Worm (Caenorhabditis elegans) whole organism, young adult: ENCODE results near the gene K08F11.1.

ENCODE experiments used
- B0019.2 ChIP-seq: fragments of 200-800 bp; sonication (Bioruptor generic); conservative IDR thresholded peaks from 2 replicates; pipeline ENCODE4 v1.3.6; 2022; ENCODE audit warnings: missing genetic modification reagents, missing genetic modification characterization, missing compliant biosample characterization
- B0261.1 ChIP-seq: sonication (generic microtip); optimal IDR thresholded peaks from 2 replicates; lab custom pipeline; 2016; ENCODE audit warnings: mild to moderate bottlenecking, missing genetic modification characterization, moderate library complexity, missing compliant biosample characterization
- C17E4.6 ChIP-seq: fragments of 200-800 bp; sonication (Bioruptor generic); IDR thresholded peaks from 2 replicates; pipeline ENCODE4 v1.3.6; 2022; ENCODE audit warnings: missing genetic modification reagents, missing genetic modification characterization, missing compliant biosample characterization
- D2030.7 ChIP-seq: fragments of 200-800 bp; sonication (Bioruptor generic); IDR thresholded peaks from 2 replicates; pipeline ENCODE4 v1.3.6; 2022; ENCODE audit warnings: missing genetic modification reagents, missing genetic modification characterization, missing compliant biosample characterization
- F23B12.7 ChIP-seq: sonication (generic microtip); optimal IDR thresholded peaks from 2 replicates; lab custom pipeline; 2017; ENCODE audit warnings: missing genetic modification characterization, mild to moderate bottlenecking, missing compliant biosample characterization, antibody characterized with exemption, moderate library complexity; ENCODE audit not compliant: insufficient read depth
- F52B5.7 ChIP-seq: sonication (generic microtip); optimal IDR thresholded peaks from 2 replicates; lab custom pipeline; 2016; ENCODE audit warnings: mild to moderate bottlenecking, missing genetic modification characterization, missing compliant biosample characterization
- Y53F4B.3 ChIP-seq: fragments of 200-800 bp; sonication (Bioruptor generic); IDR thresholded peaks from 2 replicates; pipeline ENCODE4 v1.3.6; 2022; ENCODE audit warnings: missing genetic modification reagents, missing genetic modification characterization, missing compliant biosample characterization
- Y53G8AR.9 ChIP-seq: fragments of 200-800 bp; sonication (Bioruptor generic); conservative IDR thresholded peaks from 2 replicates; pipeline ENCODE4 v1.3.6; 2022; ENCODE audit warnings: missing genetic modification reagents, missing genetic modification characterization, missing compliant biosample characterization
- ama-1 ChIP-seq, 3 experiments: fragments of 150-350 bp in 1 of 3; sonication (generic microtip) in 2 of 3; optimal IDR thresholded peaks; 2 replicates each; lab custom pipeline; 2014 to 2018; ENCODE audit warnings: missing biosample characterization in 2 of 3, missing genetic modification characterization in 2 of 3, missing genetic modification reagents in 2 of 3
- aptf-2 ChIP-seq: fragments of 200-800 bp; sonication (Bioruptor generic); conservative IDR thresholded peaks from 2 replicates; pipeline ENCODE4 v1.3.6; 2022; ENCODE audit warnings: missing genetic modification reagents, missing genetic modification characterization, missing compliant biosample characterization
- atf-7 ChIP-seq: sonication (generic microtip); optimal IDR thresholded peaks from 2 replicates; lab custom pipeline; 2017; ENCODE audit warnings: mild to moderate bottlenecking, missing genetic modification characterization, missing compliant biosample characterization
- athp-1 ChIP-seq: sonication (generic microtip); optimal IDR thresholded peaks from 2 replicates; lab custom pipeline; 2017; ENCODE audit warnings: mild to moderate bottlenecking, missing genetic modification characterization, missing compliant biosample characterization
- bed-1 ChIP-seq: fragments of 200-800 bp; sonication (Bioruptor generic); IDR thresholded peaks from 2 replicates; pipeline ENCODE4 v1.3.6; 2022; ENCODE audit warnings: missing genetic modification reagents, missing genetic modification characterization, missing compliant biosample characterization
- bed-2 ChIP-seq: fragments of 200-800 bp; sonication (Bioruptor generic); IDR thresholded peaks from 2 replicates; pipeline ENCODE4 v1.3.6; 2022; ENCODE audit warnings: missing genetic modification reagents, missing genetic modification characterization, missing compliant biosample characterization
- cebp-2 ChIP-seq: fragments of 200-800 bp; sonication (Bioruptor generic); IDR thresholded peaks from 2 replicates; pipeline ENCODE4 v1.3.6; 2022; ENCODE audit warnings: missing genetic modification characterization, missing compliant biosample characterization
- ceh-58 ChIP-seq: fragments of 200-800 bp; sonication (Bioruptor generic); IDR thresholded peaks from 2 replicates; pipeline ENCODE4 v1.3.6; 2022; ENCODE audit warnings: missing genetic modification characterization, missing compliant biosample characterization
- ceh-91 ChIP-seq: fragments of 200-800 bp; sonication (Bioruptor generic); IDR thresholded peaks from 2 replicates; pipeline ENCODE4 v1.3.6; 2022; ENCODE audit warnings: missing genetic modification reagents, missing genetic modification characterization, missing compliant biosample characterization
- chd-7 ChIP-seq: sonication (generic microtip); optimal IDR thresholded peaks from 2 replicates; lab custom pipeline; 2016; ENCODE audit warnings: mild to moderate bottlenecking, missing genetic modification characterization, moderate library complexity, missing compliant biosample characterization
- dox-1 ChIP-seq: fragments of 200-800 bp; sonication (Bioruptor generic); IDR thresholded peaks from 2 replicates; pipeline ENCODE4 v1.3.6; 2022; ENCODE audit warnings: missing genetic modification reagents, missing genetic modification characterization, missing compliant biosample characterization
- egl-18 ChIP-seq: fragments of 200-800 bp; sonication (Bioruptor generic); IDR thresholded peaks from 2 replicates; pipeline ENCODE4 v1.3.6; 2022; ENCODE audit warnings: missing genetic modification reagents, missing genetic modification characterization, missing compliant biosample characterization
- egl-44 ChIP-seq: fragments of 200-800 bp; sonication (Bioruptor generic); IDR thresholded peaks from 2 replicates; pipeline ENCODE4 v1.3.6; 2022; ENCODE audit warnings: missing genetic modification reagents, missing genetic modification characterization, missing compliant biosample characterization
- egrh-3 ChIP-seq: fragments of 200-800 bp; sonication (Bioruptor generic); IDR thresholded peaks from 2 replicates; pipeline ENCODE4 v1.3.6; 2022; ENCODE audit warnings: missing genetic modification reagents, missing genetic modification characterization, missing compliant biosample characterization
- ekl-4 ChIP-seq: fragments of 200-800 bp; sonication (Bioruptor generic); IDR thresholded peaks from 2 replicates; pipeline ENCODE4 v1.3.6; 2022; ENCODE audit warnings: missing genetic modification reagents, missing genetic modification characterization, missing compliant biosample characterization
- him-1 ChIP-seq: sonication (generic microtip); optimal IDR thresholded peaks from 2 replicates; lab custom pipeline; 2016; ENCODE audit warnings: missing genotype, missing genetic modification reagents, missing genetic modification characterization, missing compliant biosample characterization
- let-526 ChIP-seq: fragments of 200-800 bp; sonication (Bioruptor generic); IDR thresholded peaks from 2 replicates; pipeline ENCODE4 v1.3.6; 2022; ENCODE audit warnings: missing genetic modification reagents, missing genetic modification characterization, missing compliant biosample characterization
- lin-26 ChIP-seq: fragments of 200-800 bp; sonication (Bioruptor generic); IDR thresholded peaks from 2 replicates; pipeline ENCODE4 v1.3.6; 2022; ENCODE audit warnings: missing genetic modification reagents, missing genetic modification characterization, missing compliant biosample characterization
- madf-6 ChIP-seq: fragments of 200-800 bp; sonication (Bioruptor generic); IDR thresholded peaks from 2 replicates; pipeline ENCODE4 v1.3.6; 2022; ENCODE audit warnings: missing genetic modification reagents, missing genetic modification characterization, missing compliant biosample characterization
- mcd-1 ChIP-seq: fragments of 200-800 bp; sonication (Bioruptor generic); IDR thresholded peaks from 2 replicates; pipeline ENCODE4 v1.3.6; 2022; ENCODE audit warnings: missing genetic modification reagents, missing genetic modification characterization, missing compliant biosample characterization
- mes-4 ChIP-seq: sonication (generic microtip); optimal IDR thresholded peaks from 2 replicates; lab custom pipeline; 2016; ENCODE audit warnings: missing genotype, missing genetic modification characterization, missing compliant biosample characterization
- mxl-1 ChIP-seq: sonication (generic microtip); optimal IDR thresholded peaks from 2 replicates; lab custom pipeline; 2016; ENCODE audit warnings: missing genetic modification characterization, missing compliant biosample characterization
- nfya-2 ChIP-seq: fragments of 200-800 bp; sonication (Bioruptor generic); IDR thresholded peaks from 2 replicates; pipeline ENCODE4 v1.3.6; 2022; ENCODE audit warnings: missing genetic modification reagents, missing genetic modification characterization, missing compliant biosample characterization
- nfyb-1 ChIP-seq: fragments of 200-800 bp; sonication (Bioruptor generic); IDR thresholded peaks from 2 replicates; pipeline ENCODE4 v1.3.6; 2022; ENCODE audit warnings: missing genetic modification reagents, missing genetic modification characterization, missing compliant biosample characterization
- nhr-27 ChIP-seq: fragments of 200-800 bp; sonication (Bioruptor generic); optimal IDR thresholded peaks from 2 replicates; lab custom pipeline; 2018; ENCODE audit warnings: mild to moderate bottlenecking, missing genetic modification characterization, moderate library complexity, missing compliant biosample characterization
- rec-8 ChIP-seq, 2 experiments: sonication (generic microtip); optimal IDR thresholded peaks; 2 replicates each; lab custom pipeline; 2016; ENCODE audit warnings: mild to moderate bottlenecking in 2 of 2, missing genetic modification characterization in 2 of 2, missing genetic modification reagents in 2 of 2, missing genotype in 2 of 2, missing biosample characterization in 1 of 2, missing compliant biosample characterization in 1 of 2, moderate library complexity in 1 of 2
- snpc-3.4 ChIP-seq: sonication (generic microtip); optimal IDR thresholded peaks from 2 replicates; lab custom pipeline; 2017; ENCODE audit warnings: missing genetic modification characterization, mild to moderate bottlenecking, missing compliant biosample characterization, antibody characterized with exemption, moderate library complexity, missing genotype, missing genetic modification reagents
- tbx-9 ChIP-seq: sonication (generic microtip); optimal IDR thresholded peaks from 2 replicates; lab custom pipeline; 2016; ENCODE audit warnings: borderline replicate concordance, missing genetic modification characterization, inconsistent platforms, missing compliant biosample characterization
- unc-62 ChIP-seq: fragments of 150-350 bp; optimal IDR thresholded peaks from 2 replicates; lab custom pipeline; 2014; ENCODE audit warnings: missing biosample characterization, missing genetic modification reagents, missing genetic modification characterization
- xnd-1 ChIP-seq: sonication (generic microtip); optimal IDR thresholded peaks from 2 replicates; lab custom pipeline; 2016; ENCODE audit warnings: missing genotype, missing genetic modification reagents, missing genetic modification characterization, missing compliant biosample characterization
- zfh-2 ChIP-seq: fragments of 200-800 bp; sonication (Bioruptor generic); conservative IDR thresholded peaks from 2 replicates; pipeline ENCODE4 v1.3.6; 2022; ENCODE audit warnings: missing genetic modification reagents, missing genetic modification characterization, missing compliant biosample characterization
- ztf-26 ChIP-seq: sonication (generic microtip); optimal IDR thresholded peaks from 2 replicates; lab custom pipeline; 2017; ENCODE audit warnings: missing genetic modification characterization, missing compliant biosample characterization

The K08F11.1 gene

DNA sequence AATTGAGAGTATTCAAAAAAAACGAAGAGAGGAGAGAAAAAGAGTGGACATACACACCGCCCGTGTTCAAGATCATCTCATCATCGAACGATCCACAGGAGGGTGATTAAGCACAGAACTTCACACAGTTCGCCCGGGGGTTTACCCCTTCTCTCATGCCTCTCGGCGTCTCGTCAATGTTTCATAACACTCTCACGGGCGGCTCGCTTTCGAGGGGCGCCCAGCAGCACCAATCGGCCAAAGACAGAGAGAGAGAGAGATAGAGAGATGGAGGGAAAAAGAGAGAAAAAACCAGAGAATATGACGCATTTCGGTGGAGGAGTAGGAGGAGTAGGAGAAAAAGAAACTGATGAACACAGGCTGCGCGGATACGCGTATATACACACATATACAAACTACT lies 19.5 kb upstream of the K08F11.1 start (continued):
- TF ChIP-seq Y53G8AR.9 (GFP tag; lab: Robert Waterston, UW): no peak

DNA sequence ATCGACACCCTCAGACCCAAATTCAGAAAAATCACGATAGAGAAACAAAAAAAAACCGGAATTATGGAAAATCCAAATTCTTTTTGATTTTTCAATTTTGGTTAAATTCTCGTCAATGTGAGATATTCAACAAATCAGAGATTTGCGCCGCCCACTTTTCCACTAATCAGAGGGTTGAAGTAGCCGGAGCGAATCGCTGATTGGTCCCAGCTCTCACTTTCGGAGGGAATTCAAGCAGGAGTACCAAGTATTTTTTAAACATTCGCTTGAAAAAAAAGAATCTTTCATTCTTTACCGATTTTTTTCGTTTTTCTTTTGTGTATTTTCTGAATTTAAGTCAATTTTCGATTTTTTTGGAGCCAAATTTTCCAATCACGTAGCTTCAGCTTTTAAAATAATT lies 18.7 kb upstream of the K08F11.1 start:
- TF ChIP-seq ama-1 (optimal IDR thresholded peaks at IDR 0.05; lab: Kevin White, UChicago) (no peak), ama-1 (GFP tag; optimal IDR thresholded peaks at IDR 0.05; lab: Kevin White, UChicago) (no peak), cebp-2 (GFP tag; lab: Robert Waterston, UW) (no peak), chd-7 (no peak), nfya-2 (GFP tag; lab: Robert Waterston, UW) (no peak), nhr-27 (tag; lab: Kevin White, UChicago) (peak; percentile 43), athp-1 (tag; lab: Kevin White, UChicago) (no peak), aptf-2 (GFP tag; lab: Robert Waterston, UW) (no peak), Y53F4B.3 (no peak), mxl-1 (tag; lab: Kevin White, UChicago) (no peak)
- TF ChIP-seq, all 124 proteins: peak for 1

DNA sequence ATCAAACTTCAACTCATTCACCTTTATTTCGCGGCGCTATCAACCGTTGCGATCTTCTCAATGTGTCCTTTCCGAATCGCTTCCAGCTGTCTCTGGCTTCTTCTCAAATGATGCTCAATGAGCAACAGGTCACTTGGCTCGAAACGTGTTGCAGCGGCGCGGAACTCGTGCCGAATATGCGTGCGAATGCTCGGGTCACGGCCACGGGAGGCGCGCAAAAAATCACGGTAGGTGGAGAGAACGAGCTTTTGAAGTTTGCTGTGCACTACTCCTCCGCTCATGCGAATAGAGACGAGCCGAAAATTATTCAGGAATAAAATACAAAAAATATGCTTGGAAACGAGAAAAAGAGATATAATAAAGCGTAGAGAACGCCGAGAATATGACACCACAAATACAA lies 14.2 kb upstream of the K08F11.1 start, which contains the start of gene cif-1:
TSS of gene cif-1 (minus strand) at position 297 of the 400 bp plus-strand sequence.
- TF ChIP-seq atf-7 (no peak), C17E4.6 (no peak), egl-44 (no peak), nhr-27 (tag; lab: Kevin White, UChicago) (no peak), F23B12.7 (no peak), rec-8 (tag; optimal IDR thresholded peaks at IDR 0.05; lab: Kevin White, UChicago) (no peak), F52B5.7 (tag; lab: Kevin White, UChicago) (peak; percentile 71), D2030.7 (GFP tag; lab: Robert Waterston, UW) (no peak), zfh-2 (GFP tag; lab: Robert Waterston, UW) (peak; percentile 77), nfyb-1 (GFP tag; lab: Robert Waterston, UW) (no peak), dox-1 (GFP tag; lab: Robert Waterston, UW) (peak; percentile 53; the same call in 1 of the 2 replicates), egrh-3 (GFP tag; lab: Robert Waterston, UW) (no peak), bed-1 (GFP tag; lab: Robert Waterston, UW) (no peak), him-1 (no peak), lin-26 (GFP tag; lab: Robert Waterston, UW) (0 out of 2 replicates have a peak, but pooled peaks have one; percentile 53), mcd-1 (GFP tag; lab: Robert Waterston, UW) (peak; percentile 34), ekl-4 (peak; percentile 46; the same call in 1 of the 2 replicates), snpc-3.4 (tag; lab: Kevin White, UChicago) (no peak), ceh-91 (GFP tag; lab: Robert Waterston, UW) (no peak), chd-7 (peak; percentile 55), let-526 (GFP tag; lab: Robert Waterston, UW) (no peak), ztf-26 (tag; lab: Kevin White, UChicago) (no peak), B0019.2 (GFP tag; lab: Robert Waterston, UW) (no peak), unc-62 (GFP tag; lab: Kevin White, UChicago) (no peak), bed-2 (GFP tag; lab: Robert Waterston, UW) (no peak), tbx-9 (tag; lab: Kevin White, UChicago) (no peak), madf-6 (GFP tag; lab: Robert Waterston, UW) (peak; percentile 53), egl-18 (GFP tag; lab: Robert Waterston, UW) (no peak), xnd-1 (tag; lab: Kevin White, UChicago) (peak; percentile 0), B0261.1 (tag; lab: Kevin White, UChicago) (no peak), mes-4 (tag; lab: Kevin White, UChicago) (peak; percentile 18), ceh-58 (GFP tag; lab: Robert Waterston, UW) (0 out of 2 replicates have a peak, but pooled peaks have one; percentile 36)
